Fruit fly (Drosophila melanogaster): ENCODE data around the gene Fbp2.

Gene Fbp2

dm6 chr2L:9426534-9426933 is at the start of gene Fbp2:
Gene Fbp2 (plus strand): TSS chr2L:9426784.
- no peak for TF ChIP-seq rgr (GFP tag; optimal IDR thresholded peaks at IDR 0.05)
- TF ChIP-seq Myc (optimal IDR thresholded peaks at IDR 0.05), result no peak
- TF ChIP-seq HLH106 (tag; optimal IDR thresholded peaks at IDR 0.05), result no peak
- TF ChIP-seq Vsx2 (GFP tag; optimal IDR thresholded peaks at IDR 0.05; ENCODE audit: partially characterized antibody), result no peak
- no peak for TF ChIP-seq Sp1 (GFP tag; optimal IDR thresholded peaks at IDR 0.05)
- no peak for TF ChIP-seq dsf (GFP tag; optimal IDR thresholded peaks at IDR 0.05; ENCODE audit: borderline replicate concordance)
- no peak for TF ChIP-seq CG9705 (GFP tag; optimal IDR thresholded peaks at IDR 0.05)
- no peak for TF ChIP-seq dl (GFP tag; optimal IDR thresholded peaks at IDR 0.05; ENCODE audit: insufficient read depth in 1 of 2, partially characterized antibody in 2 of 2)
- TF ChIP-seq OdsH (GFP tag; optimal IDR thresholded peaks at IDR 0.05), result no peak
- TF ChIP-seq Jra (GFP tag; optimal IDR thresholded peaks at IDR 0.05), result no peak
- TF ChIP-seq Rel (GFP tag; optimal IDR thresholded peaks at IDR 0.05), result no peak
- TF ChIP-seq Rel (tag; optimal IDR thresholded peaks at IDR 0.05), result no peak

- TF ChIP-seq Dfd (GFP tag; optimal IDR thresholded peaks at IDR 0.05) (peak; percentile 1), jim (GFP tag; optimal IDR thresholded peaks at IDR 0.05) (no peak), Rel (GFP tag; optimal IDR thresholded peaks at IDR 0.05) (no peak), Rel (tag; optimal IDR thresholded peaks at IDR 0.05) (no peak), psq (GFP tag; optimal IDR thresholded peaks at IDR 0.05) (no peak)
Measured at dm6 chr2L:9377789-9378188, 48.8 kb upstream of the Fbp2 start.

dm6 chr2L:9386270-9386669 is 40.3 kb upstream of the Fbp2 start:
- no peak for TF ChIP-seq dmrt93B (GFP tag; optimal IDR thresholded peaks at IDR 0.05)
- TF ChIP-seq pan (optimal IDR thresholded peaks at IDR 0.05), result no peak
- TF ChIP-seq CG32264 (GFP tag; optimal IDR thresholded peaks at IDR 0.05), result no peak

- no peak for TF ChIP-seq Abd-B (GFP tag; optimal IDR thresholded peaks at IDR 0.05)
- TF ChIP-seq dl (GFP tag; optimal IDR thresholded peaks at IDR 0.05; ENCODE audit: insufficient read depth in 1 of 2, partially characterized antibody in 2 of 2), result no peak
- TF ChIP-seq N (GFP tag; optimal IDR thresholded peaks at IDR 0.05), result no peak
- TF ChIP-seq Myc (optimal IDR thresholded peaks at IDR 0.05), result peak; percentile 30
- TF ChIP-seq usp (GFP tag; optimal IDR thresholded peaks at IDR 0.05), result no peak
- TF ChIP-seq sv (GFP tag; optimal IDR thresholded peaks at IDR 0.05), result no peak
- peak; percentile 20 for TF ChIP-seq rgr (GFP tag; optimal IDR thresholded peaks at IDR 0.05)
- TF ChIP-seq CrebA (GFP tag; optimal IDR thresholded peaks at IDR 0.05; ENCODE audit: borderline replicate concordance), result no peak
- no peak for TF ChIP-seq sage (GFP tag; optimal IDR thresholded peaks at IDR 0.05)
- no peak for TF ChIP-seq Vsx2 (GFP tag; optimal IDR thresholded peaks at IDR 0.05; ENCODE audit: partially characterized antibody)
- TF ChIP-seq Hr78 (GFP tag; optimal IDR thresholded peaks at IDR 0.05), result no peak
- no peak for TF ChIP-seq Hr83 (GFP tag; optimal IDR thresholded peaks at IDR 0.05; ENCODE audit: poor library complexity, severe bottlenecking)
- no peak for TF ChIP-seq psq (GFP tag; optimal IDR thresholded peaks at IDR 0.05)
Measured at dm6 chr2L:9387240-9387672, 39.3 kb upstream of the Fbp2 start, which contains the start of gene Aldh. Gene Aldh (plus strand): TSS chr2L:9387389.

dm6 chr2L:9388013-9388605 is 38.5 kb upstream of the Fbp2 start:
- TF ChIP-seq Jra (GFP tag; optimal IDR thresholded peaks at IDR 0.05) (peak; percentile 57), N (GFP tag; optimal IDR thresholded peaks at IDR 0.05) (no peak), Dif (GFP tag; optimal IDR thresholded peaks at IDR 0.05; ENCODE audit: partially characterized antibody) (peak; percentile 24), Rel (GFP tag; optimal IDR thresholded peaks at IDR 0.05) (no peak), Rel (tag; optimal IDR thresholded peaks at IDR 0.05) (peak; percentile 58), foxo (GFP tag; optimal IDR thresholded peaks at IDR 0.05) (peak; percentile 73 to 95), jim (GFP tag; optimal IDR thresholded peaks at IDR 0.05) (no peak), dl (GFP tag; optimal IDR thresholded peaks at IDR 0.05; ENCODE audit: insufficient read depth in 1 of 2, partially characterized antibody in 2 of 2) (peak in 1 of 2 experiments; percentile 24), sv (GFP tag; optimal IDR thresholded peaks at IDR 0.05) (peak; percentile 40), Sp1 (GFP tag; optimal IDR thresholded peaks at IDR 0.05) (peak; percentile 81), dmrt93B (GFP tag; optimal IDR thresholded peaks at IDR 0.05) (peak; percentile 85), br (GFP tag; optimal IDR thresholded peaks at IDR 0.05) (peak; percentile 93), Mio (GFP tag; optimal IDR thresholded peaks at IDR 0.05) (peak; percentile 75), Vsx2 (GFP tag; optimal IDR thresholded peaks at IDR 0.05; ENCODE audit: partially characterized antibody) (no peak), OdsH (GFP tag; optimal IDR thresholded peaks at IDR 0.05) (peak; percentile 93), pan (optimal IDR thresholded peaks at IDR 0.05) (no peak), CrebA (GFP tag; optimal IDR thresholded peaks at IDR 0.05; ENCODE audit: borderline replicate concordance) (peak; percentile 84), ey (GFP tag; optimal IDR thresholded peaks at IDR 0.05) (peak; percentile 95), Hr83 (GFP tag; optimal IDR thresholded peaks at IDR 0.05; ENCODE audit: poor library complexity, severe bottlenecking) (no peak), brk (GFP tag; optimal IDR thresholded peaks at IDR 0.05) (peak; percentile 65), Dfd (GFP tag; optimal IDR thresholded peaks at IDR 0.05) (no peak), Abd-B (GFP tag; optimal IDR thresholded peaks at IDR 0.05) (no peak), Myc (optimal IDR thresholded peaks at IDR 0.05) (no peak), sage (GFP tag; optimal IDR thresholded peaks at IDR 0.05) (peak; percentile 74), psq (GFP tag; optimal IDR thresholded peaks at IDR 0.05) (peak; percentile 90), CG9705 (GFP tag; optimal IDR thresholded peaks at IDR 0.05) (peak; percentile 10), Hnf4 (GFP tag; optimal IDR thresholded peaks at IDR 0.05) (peak; percentile 89), dsf (GFP tag; optimal IDR thresholded peaks at IDR 0.05; ENCODE audit: borderline replicate concordance) (no peak), lola (GFP tag; optimal IDR thresholded peaks at IDR 0.05) (no peak), GATAd (GFP tag; optimal IDR thresholded peaks at IDR 0.05) (no peak), HLH106 (tag; optimal IDR thresholded peaks at IDR 0.05) (peak; percentile 81), fru (GFP tag; optimal IDR thresholded peaks at IDR 0.05) (peak; percentile 97), tai (GFP tag; optimal IDR thresholded peaks at IDR 0.05) (no peak), usp (GFP tag; optimal IDR thresholded peaks at IDR 0.05) (no peak), rgr (GFP tag; optimal IDR thresholded peaks at IDR 0.05) (peak; percentile 95)
